Fruit fly (Drosophila melanogaster): ENCODE results near the gene Alg13.

The Alg13 gene

dm6 chr3R:29138961-29139527, 671 bp upstream of the Alg13 start (continued):
- TF ChIP-seq CG15011 (GFP tag; optimal IDR thresholded peaks at IDR 0.05) (no peak), CG16779 (GFP tag; IDR thresholded peaks at IDR 0.05) (no peak), CG7556 (GFP tag; optimal IDR thresholded peaks at IDR 0.05) (no peak), CG4424 (GFP tag; optimal IDR thresholded peaks at IDR 0.05) (no peak), CG2129 (GFP tag; IDR thresholded peaks at IDR 0.05; ENCODE audit: partially characterized antibody) (no peak), Usf (GFP tag; optimal IDR thresholded peaks at IDR 0.05) (no peak), CG7745 (tag; optimal IDR thresholded peaks at IDR 0.05) (no peak), Hand (GFP tag; optimal IDR thresholded peaks at IDR 0.05) (no peak), Hr39 (optimal IDR thresholded peaks at IDR 0.05) (no peak), CG16813 (GFP tag; IDR thresholded peaks at IDR 0.05; ENCODE audit: partially characterized antibody) (0 out of 3 replicates have a peak, but pooled peaks have one; percentile 5), CG11456 (GFP tag; IDR thresholded peaks at IDR 0.05) (no peak), Fer3 (tag; optimal IDR thresholded peaks at IDR 0.05) (no peak), chm (GFP tag; IDR thresholded peaks at IDR 0.05) (no peak), Dref (GFP tag; IDR thresholded peaks at IDR 0.05) (no peak), CG18476 (GFP tag; optimal IDR thresholded peaks at IDR 0.05) (no peak), CG17385 (GFP tag; optimal IDR thresholded peaks at IDR 0.05) (no peak), pros (GFP tag; optimal IDR thresholded peaks at IDR 0.05) (no peak), CG15479 (GFP tag; optimal IDR thresholded peaks at IDR 0.05) (no peak), caup (GFP tag; optimal IDR thresholded peaks at IDR 0.05; ENCODE audit: severe bottlenecking) (no peak), her (GFP tag; optimal IDR thresholded peaks at IDR 0.05) (no peak), Bteb2 (GFP tag; optimal IDR thresholded peaks at IDR 0.05) (no peak), CG5245 (GFP tag; optimal IDR thresholded peaks at IDR 0.05) (no peak), CG15269 (tag; optimal IDR thresholded peaks at IDR 0.05) (peak; percentile 38), Ssrp (tag; optimal IDR thresholded peaks at IDR 0.05) (no peak), CG32767 (GFP tag; IDR thresholded peaks at IDR 0.05) (no peak), GATAe (GFP tag; conservative IDR thresholded peaks at IDR 0.05) (no peak), Bdp1 (GFP tag; optimal IDR thresholded peaks at IDR 0.05) (no peak), cwo (GFP tag; optimal IDR thresholded peaks at IDR 0.05) (no peak), ken (GFP tag; IDR thresholded peaks at IDR 0.05) (no peak), CG10543 (GFP tag; optimal IDR thresholded peaks at IDR 0.05) (peak; percentile 21), CG3726 (GFP tag; IDR thresholded peaks at IDR 0.05) (no peak), CG5180 (GFP tag; optimal IDR thresholded peaks at IDR 0.05) (no peak), Dip3 (GFP tag; optimal IDR thresholded peaks at IDR 0.05) (no peak), sd (tag; optimal IDR thresholded peaks at IDR 0.05) (no peak), ERR (GFP tag; optimal IDR thresholded peaks at IDR 0.05) (no peak), pum (GFP tag; optimal IDR thresholded peaks at IDR 0.05) (no peak), CG3065 (GFP tag; optimal IDR thresholded peaks at IDR 0.05) (no peak), Deaf1 (tag; optimal IDR thresholded peaks at IDR 0.05) (no peak), Dad (GFP tag; optimal IDR thresholded peaks at IDR 0.05) (no peak), CG11695 (GFP tag; IDR thresholded peaks at IDR 0.05) (0 out of 3 replicates have a peak, but pooled peaks have one; percentile 19), repo (GFP tag; optimal IDR thresholded peaks at IDR 0.05) (no peak), unpg (GFP tag; optimal IDR thresholded peaks at IDR 0.05) (no peak), Stat92E (GFP tag; optimal IDR thresholded peaks at IDR 0.05) (no peak), Hr51 (GFP tag; optimal IDR thresholded peaks at IDR 0.05) (no peak), Ada2b (GFP tag; IDR thresholded peaks at IDR 0.05) (no peak; the same call in 1 of the 2 replicates), lbe (GFP tag; optimal IDR thresholded peaks at IDR 0.05) (no peak), Hr78 (GFP tag; optimal IDR thresholded peaks at IDR 0.05) (peak in 1 of 2 experiments; percentile 1), CG31365 (tag; optimal IDR thresholded peaks at IDR 0.05) (no peak), NC2α (GFP tag; optimal IDR thresholded peaks at IDR 0.05) (no peak), CG17802 (tag; optimal IDR thresholded peaks at IDR 0.05) (no peak)
